Worm (Caenorhabditis elegans): Measurements from ENCODE around the gene tric-1B.2.

ce11 chrII:12226192-12226591 is 53.0 kb downstream of the tric-1B.2 start:
- TF ChIP-seq daf-12 (tag; optimal IDR thresholded peaks at IDR 0.05) (no peak), ama-1 (optimal IDR thresholded peaks at IDR 0.05) (no peak), snpc-4 (tag; optimal IDR thresholded peaks at IDR 0.05) (no peak), tbx-2 (tag; optimal IDR thresholded peaks at IDR 0.05) (no peak), nhr-28 (tag; optimal IDR thresholded peaks at IDR 0.05) (no peak), lin-15B (tag; optimal IDR thresholded peaks at IDR 0.05) (no peak), elt-2 (tag; optimal IDR thresholded peaks at IDR 0.05) (no peak), lin-39 (tag; optimal IDR thresholded peaks at IDR 0.05) (no peak), unc-62 (GFP tag; optimal IDR thresholded peaks at IDR 0.05) (no peak), nhr-25 (tag; optimal IDR thresholded peaks at IDR 0.05) (no peak), nhr-67 (tag; optimal IDR thresholded peaks at IDR 0.05) (no peak)
